Fruit fly (Drosophila melanogaster) whole organism, prepupa: ENCODE results near the gene kri.

ENCODE experiments used
- CG16779 ChIP-seq: fragments of 200-800 bp; sonication (Bioruptor generic); optimal IDR thresholded peaks from 3 replicates; lab custom pipeline; 2017; ENCODE audit warnings: missing biosample characterization, mild to moderate bottlenecking, missing genetic modification characterization
- CG6276 ChIP-seq: fragments of 200-800 bp; sonication (Bioruptor generic); optimal IDR thresholded peaks from 2 replicates; lab custom pipeline; 2017; ENCODE audit warnings: missing biosample characterization, mild to moderate bottlenecking, missing genetic modification characterization
- CG6792 ChIP-seq: fragments of 200-800 bp; sonication (Bioruptor generic); optimal IDR thresholded peaks from 3 replicates; lab custom pipeline; 2016; ENCODE audit warnings: missing biosample characterization, missing genetic modification characterization
- CG6854 ChIP-seq: fragments of 200-800 bp; sonication (Bioruptor generic); optimal IDR thresholded peaks from 2 replicates; lab custom pipeline; 2017; ENCODE audit warnings: missing biosample characterization, mild to moderate bottlenecking, missing genetic modification characterization
- CG8632 ChIP-seq: fragments of 200-800 bp; sonication (Bioruptor generic); optimal IDR thresholded peaks from 3 replicates; lab custom pipeline; 2016; ENCODE audit warnings: missing biosample characterization, missing genetic modification characterization
- Hr39 ChIP-seq: fragments of 200-800 bp; sonication (Bioruptor generic); optimal IDR thresholded peaks from 2 replicates; lab custom pipeline; 2016; ENCODE audit warnings: missing biosample characterization, missing genetic modification characterization
- Sox15 ChIP-seq: fragments of 200-800 bp; sonication (Bioruptor generic); optimal IDR thresholded peaks from 3 replicates; lab custom pipeline; 2016; ENCODE audit warnings: missing biosample characterization, missing genetic modification characterization
- esn ChIP-seq: fragments of 200-800 bp; sonication (Bioruptor generic); optimal IDR thresholded peaks from 2 replicates; lab custom pipeline; 2016; ENCODE audit warnings: missing biosample characterization, mild to moderate bottlenecking, missing genetic modification characterization, moderate library complexity
- fd85E ChIP-seq: fragments of 200-800 bp; sonication (Bioruptor generic); optimal IDR thresholded peaks from 3 replicates; lab custom pipeline; 2016; ENCODE audit warnings: missing biosample characterization, missing genetic modification characterization
- net ChIP-seq: fragments of 200-800 bp; sonication (Bioruptor generic); optimal IDR thresholded peaks from 3 replicates; lab custom pipeline; 2016; ENCODE audit warnings: missing biosample characterization, missing genetic modification characterization
- ss ChIP-seq, 2 experiments: fragments of 200-800 bp; sonication (Bioruptor generic); optimal IDR thresholded peaks; 2 replicates in 1 of 2; 3 replicates in 1 of 2; lab custom pipeline; 2017 to 2018; ENCODE audit warnings: mild to moderate bottlenecking in 2 of 2, missing biosample characterization in 2 of 2, missing genetic modification characterization in 2 of 2, moderate library complexity in 1 of 2

dm6 chr3L:5777114-5777513 lies 33.7 kb upstream of the kri start, which contains the start of gene vito:
- TF ChIP-seq net: no peak
- no peak for TF ChIP-seq Hr39 (GFP tag; lab: Kevin White, UChicago)
- TF ChIP-seq CG6276 (GFP tag; lab: Kevin White, UChicago): no peak
- TF ChIP-seq Sox15: no peak
- TF ChIP-seq CG16779: no peak
- no peak for TF ChIP-seq CG6792 (GFP tag; lab: Kevin White, UChicago)
- TF ChIP-seq ss (GFP tag; optimal IDR thresholded peaks at IDR 0.05; lab: Kevin White, UChicago): no peak
- no peak for TF ChIP-seq CG6854 (GFP tag; lab: Kevin White, UChicago)
- TF ChIP-seq fd85E: no peak
- no peak for TF ChIP-seq esn
- no peak for TF ChIP-seq CG8632 (GFP tag; lab: Kevin White, UChicago)
